Fruit fly (Drosophila melanogaster) whole organism, wandering third instar larva: ENCODE data around the gene Drsl3.

Experiments used
- Dfd ChIP-seq: fragments of >200 bp; optimal IDR thresholded peaks from 2 replicates; lab custom pipeline; 2017; ENCODE audit warnings: missing biosample characterization, missing genetic modification characterization
- Dif ChIP-seq: fragments of 200-275, 200-300 bp; sonication (Bioruptor generic); optimal IDR thresholded peaks from 2 replicates; lab custom pipeline; 2018; ENCODE audit warnings: missing biosample characterization, missing genetic modification characterization; ENCODE audit not compliant: partially characterized antibody
- GATAd ChIP-seq: sonication (Bioruptor generic); optimal IDR thresholded peaks from 2 replicates; lab custom pipeline; 2016; ENCODE audit warnings: missing biosample characterization, missing genetic modification characterization
- Hr78 ChIP-seq: fragments of >200 bp; optimal IDR thresholded peaks from 2 replicates; lab custom pipeline; 2017; ENCODE audit warnings: missing biosample characterization, missing genetic modification characterization
- Mio ChIP-seq: sonication (Bioruptor generic); optimal IDR thresholded peaks from 2 replicates; lab custom pipeline; 2016; ENCODE audit warnings: missing biosample characterization, missing genetic modification characterization
- Myc ChIP-seq: fragments of >200 bp; optimal IDR thresholded peaks from 2 replicates; lab custom pipeline; 2017
- Sp1 ChIP-seq: fragments of 200-800 bp; sonication (Bioruptor generic); optimal IDR thresholded peaks from 3 replicates; lab custom pipeline; 2019; ENCODE audit warnings: missing biosample characterization, mild to moderate bottlenecking, missing genetic modification characterization, moderate library complexity
- br ChIP-seq: fragments of 200-800 bp; sonication (Bioruptor generic); optimal IDR thresholded peaks from 2 replicates; lab custom pipeline; 2016; ENCODE audit warnings: missing biosample characterization, missing genetic modification characterization
- dsf ChIP-seq: sonication (Bioruptor generic); optimal IDR thresholded peaks from 2 replicates; lab custom pipeline; 2016; ENCODE audit warnings: missing biosample characterization, missing genetic modification characterization, borderline replicate concordance
- ey ChIP-seq: fragments of 200-800 bp; sonication (Bioruptor generic); optimal IDR thresholded peaks from 2 replicates; lab custom pipeline; 2016; ENCODE audit warnings: missing biosample characterization, missing genetic modification characterization
- fru ChIP-seq: fragments of 200-800 bp; sonication (Bioruptor generic); optimal IDR thresholded peaks from 3 replicates; lab custom pipeline; 2016; ENCODE audit warnings: missing biosample characterization, mild to moderate bottlenecking, missing genetic modification characterization
- psq ChIP-seq: fragments of 200-800 bp; sonication (Bioruptor generic); optimal IDR thresholded peaks from 3 replicates; lab custom pipeline; 2017; ENCODE audit warnings: missing biosample characterization, mild to moderate bottlenecking, missing genetic modification characterization, moderate library complexity

- TF ChIP-seq Mio (GFP tag; lab: Kevin White, UChicago) (no peak), ey (peak; percentile 60), dsf (GFP tag; lab: Kevin White, UChicago) (no peak), GATAd (GFP tag; lab: Kevin White, UChicago) (no peak), Myc (lab: Kevin White, UChicago) (no peak), fru (peak; percentile 61), Sp1 (no peak), br (peak; percentile 28), Dif (GFP tag; lab: Kevin White, UChicago) (no peak), Hr78 (GFP tag; lab: Kevin White, UChicago) (no peak), psq (no peak), Dfd (GFP tag; lab: Kevin White, UChicago) (no peak)
Measured at dm6 chr3L:3350572-3351343, 36.0 kb downstream of the Drsl3 start.
